Fruit fly (Drosophila melanogaster) whole organism, adult: Measurements from ENCODE around the gene Trx2.

Experiments
- CG7045 ChIP-seq: fragments of 200-800 bp; sonication (Bioruptor generic); optimal IDR thresholded peaks from 2 replicates; lab custom pipeline; 2017; ENCODE audit warnings: missing biosample characterization, mild to moderate bottlenecking, missing genetic modification characterization
- Clk ChIP-seq: fragments of 200-800 bp; sonication (Bioruptor generic); optimal IDR thresholded peaks from 2 replicates; lab custom pipeline; 2017; ENCODE audit warnings: missing biosample characterization, missing genetic modification characterization
- Crg-1 ChIP-seq: fragments of 200-800 bp; sonication (Bioruptor generic); optimal IDR thresholded peaks from 2 replicates; lab custom pipeline; 2016; ENCODE audit warnings: missing biosample characterization, missing genetic modification characterization
- Hr96 ChIP-seq: fragments of 200-800 bp; sonication (Bioruptor generic); optimal IDR thresholded peaks from 2 replicates; lab custom pipeline; 2016; ENCODE audit warnings: missing biosample characterization, missing genetic modification characterization
- cic ChIP-seq: fragments of 200-800 bp; sonication (Bioruptor generic); optimal IDR thresholded peaks from 2 replicates; lab custom pipeline; 2017; ENCODE audit warnings: missing biosample characterization, mild to moderate bottlenecking, missing genetic modification characterization, moderate library complexity
- cnc ChIP-seq, 2 experiments: fragments of >200 bp; optimal IDR thresholded peaks; 2 replicates each; lab custom pipeline; 2017

dm6 chr2L:9585942-9586341 lies 27.0 kb upstream of the Trx2 start:
- no peak for TF ChIP-seq Crg-1 (GFP tag; lab: Kevin White, UChicago)
- TF ChIP-seq Hr96 (GFP tag; lab: Kevin White, UChicago) = no peak
- TF ChIP-seq cnc (optimal IDR thresholded peaks at IDR 0.05; lab: Kevin White, UChicago) = no peak
- TF ChIP-seq CG7045 (GFP tag; lab: Kevin White, UChicago) = no peak
- TF ChIP-seq cic (GFP tag; lab: Kevin White, UChicago) = no peak
- no peak for TF ChIP-seq Clk (GFP tag; lab: Kevin White, UChicago)
